Fruit fly (Drosophila melanogaster): ENCODE data around the gene CG14285.

CG14285 gene

dm6 chr3R:19031210-19031609 lies 6.3 kb downstream of the CG14285 start, which contains the start of the genes Prp18 and CG6013 (continued):
- TF ChIP-seq bcd (GFP tag; optimal IDR thresholded peaks at IDR 0.05) (peak; percentile 21), CG11247 (GFP tag; IDR thresholded peaks at IDR 0.05) (no peak), CG15073 (GFP tag; optimal IDR thresholded peaks at IDR 0.05) (no peak), sob (GFP tag; IDR thresholded peaks at IDR 0.05) (peak; percentile 38; the same call in 1 of the 2 replicates), kah (GFP tag; optimal IDR thresholded peaks at IDR 0.05) (peak; percentile 12), unpg (GFP tag; optimal IDR thresholded peaks at IDR 0.05) (peak; percentile 58), oc (tag; optimal IDR thresholded peaks at IDR 0.05) (no peak), CG32532 (GFP tag; IDR thresholded peaks at IDR 0.05) (peak; percentile 63; the same call in 1 of the 2 replicates), CG3838 (GFP tag; optimal IDR thresholded peaks at IDR 0.05) (no peak), CG2199 (GFP tag; IDR thresholded peaks at IDR 0.05) (no peak), sd (tag; optimal IDR thresholded peaks at IDR 0.05) (peak; percentile 89), CG12155 (GFP tag; optimal IDR thresholded peaks at IDR 0.05) (peak; percentile 46), pan (optimal IDR thresholded peaks at IDR 0.05) (no peak), pan (GFP tag; optimal IDR thresholded peaks at IDR 0.05 in 1 of 2, IDR thresholded peaks at IDR 0.05 in 1 of 2) (peak in 1 of 2 experiments; percentile 56), sens (GFP tag) (peak; percentile 28), Vsx1 (GFP tag; optimal IDR thresholded peaks at IDR 0.05) (no peak), CG7556 (GFP tag; optimal IDR thresholded peaks at IDR 0.05) (peak; percentile 52), Trl (optimal IDR thresholded peaks at IDR 0.05) (no peak), Trl (GFP tag; optimal IDR thresholded peaks at IDR 0.05) (no peak), HLHmδ (GFP tag; optimal IDR thresholded peaks at IDR 0.05) (no peak), maf-S (GFP tag; optimal IDR thresholded peaks at IDR 0.05) (no peak), Hmx (GFP tag; optimal IDR thresholded peaks at IDR 0.05) (no peak), Hr78 (GFP tag; optimal IDR thresholded peaks at IDR 0.05) (no peak), crol (GFP tag; IDR thresholded peaks at IDR 0.05) (no peak), CG1529 (GFP tag; optimal IDR thresholded peaks at IDR 0.05) (no peak), CHES-1-like (GFP tag; optimal IDR thresholded peaks at IDR 0.05) (no peak), CG6791 (GFP tag; IDR thresholded peaks at IDR 0.05; ENCODE audit: partially characterized antibody) (no peak), Adf1 (GFP tag; IDR thresholded peaks at IDR 0.05) (no peak), CG7357 (GFP tag; IDR thresholded peaks at IDR 0.05) (no peak), CG3726 (GFP tag; IDR thresholded peaks at IDR 0.05) (no peak), luna (GFP tag; optimal IDR thresholded peaks at IDR 0.05) (no peak), HLH3B (GFP tag; IDR thresholded peaks at IDR 0.05) (peak; percentile 56), CG14050 (GFP tag; IDR thresholded peaks at IDR 0.05) (no peak; the same call in 2 of the 3 replicates), CG7928 (GFP tag; optimal IDR thresholded peaks at IDR 0.05) (no peak), HmgD (GFP tag; optimal IDR thresholded peaks at IDR 0.05) (no peak), Bdp1 (GFP tag; optimal IDR thresholded peaks at IDR 0.05) (no peak), YL-1 (GFP tag; optimal IDR thresholded peaks at IDR 0.05) (peak; percentile 47), CG6254 (GFP tag; optimal IDR thresholded peaks at IDR 0.05) (peak; percentile 14), nerfin-1 (tag; optimal IDR thresholded peaks at IDR 0.05) (peak; percentile 66), chm (GFP tag; IDR thresholded peaks at IDR 0.05) (no peak), D19A (tag; optimal IDR thresholded peaks at IDR 0.05) (peak; percentile 60), Gsc (GFP tag; IDR thresholded peaks at IDR 0.05) (no peak), CG15479 (GFP tag; optimal IDR thresholded peaks at IDR 0.05) (no peak), BtbVII (GFP tag; optimal IDR thresholded peaks at IDR 0.05) (peak; percentile 5), CG17385 (GFP tag; optimal IDR thresholded peaks at IDR 0.05) (peak; percentile 28), CG9727 (GFP tag; optimal IDR thresholded peaks at IDR 0.05) (peak; percentile 57), CG17612 (GFP tag; IDR thresholded peaks at IDR 0.05) (no peak), gce (GFP tag; IDR thresholded peaks at IDR 0.05) (no peak), CG10274 (GFP tag; optimal IDR thresholded peaks at IDR 0.05) (no peak), CG12659 (GFP tag; optimal IDR thresholded peaks at IDR 0.05) (peak; percentile 60), CG13296 (GFP tag; optimal IDR thresholded peaks at IDR 0.05) (peak; percentile 47), CG15514 (GFP tag; optimal IDR thresholded peaks at IDR 0.05) (peak; percentile 37)

Measured in whole organism, embryonic.